Fruit fly (Drosophila melanogaster) whole organism, embryonic: ENCODE results near the gene Rtca.
A peak's percentile ranks its signal among the peaks of the same experiment; 100 is the strongest.

Source experiments
- Atf6 ChIP-seq: fragments of 200-800 bp; sonication (Bioruptor generic); IDR thresholded peaks from 2 replicates; pipeline ENCODE4 v1.3.6; 2022; ENCODE audit warnings: missing biosample characterization, missing genetic modification characterization
- CG10431 ChIP-seq: fragments of 200-800 bp; sonication (Bioruptor generic); optimal IDR thresholded peaks from 3 replicates; lab custom pipeline; 2018; ENCODE audit warnings: missing biosample characterization, mild to moderate bottlenecking, missing genetic modification characterization
- CG12104 ChIP-seq: fragments of 200-800 bp; sonication (Bioruptor generic); optimal IDR thresholded peaks from 3 replicates; lab custom pipeline; 2016; ENCODE audit warnings: missing biosample characterization, missing genetic modification characterization
- CG12219 ChIP-seq: fragments of 200-800 bp; sonication (Bioruptor generic); optimal IDR thresholded peaks from 3 replicates; lab custom pipeline; 2018; ENCODE audit warnings: missing biosample characterization, mild to moderate bottlenecking, missing genetic modification characterization
- CG12769 ChIP-seq: fragments of 200-800 bp; sonication (Bioruptor generic); optimal IDR thresholded peaks from 2 replicates; lab custom pipeline; 2019; ENCODE audit warnings: missing biosample characterization, mild to moderate bottlenecking, missing genetic modification characterization, moderate library complexity
- CG13424 ChIP-seq: fragments of 200-800 bp; sonication (Bioruptor generic); optimal IDR thresholded peaks from 2 replicates; lab custom pipeline; 2019; ENCODE audit warnings: missing biosample characterization, mild to moderate bottlenecking, missing genetic modification characterization, moderate library complexity
- CG14667 ChIP-seq: fragments of 200-800 bp; sonication (Bioruptor generic); IDR thresholded peaks from 2 replicates; pipeline ENCODE4 v1.3.6; 2022; ENCODE audit warnings: missing biosample characterization, missing genetic modification characterization
- CG14710 ChIP-seq: fragments of 200-800 bp; sonication (Bioruptor generic); optimal IDR thresholded peaks from 3 replicates; lab custom pipeline; 2019; ENCODE audit warnings: missing biosample characterization, mild to moderate bottlenecking, missing genetic modification characterization, moderate library complexity
- CG15696 ChIP-seq: fragments of 200-800 bp; sonication (Bioruptor generic); optimal IDR thresholded peaks from 2 replicates; lab custom pipeline; 2019; ENCODE audit warnings: missing biosample characterization, mild to moderate bottlenecking, missing genetic modification characterization, moderate library complexity
- CG17361 ChIP-seq: fragments of 200-800 bp; sonication (Bioruptor generic); IDR thresholded peaks from 3 replicates; pipeline ENCODE4 v1.3.6; 2022; ENCODE audit warnings: missing biosample characterization, missing genetic modification characterization
- CG17385 ChIP-seq: fragments of 200-800 bp; sonication (Bioruptor generic); optimal IDR thresholded peaks from 3 replicates; lab custom pipeline; 2018; ENCODE audit warnings: missing biosample characterization, mild to moderate bottlenecking, missing genetic modification characterization
- CG1832 ChIP-seq: fragments of 200-800 bp; sonication (Bioruptor generic); optimal IDR thresholded peaks from 2 replicates; lab custom pipeline; 2017; ENCODE audit warnings: missing biosample characterization, mild to moderate bottlenecking, missing genetic modification characterization, inconsistent platforms
- CG2116 ChIP-seq: fragments of 200-800 bp; sonication (Bioruptor generic); optimal IDR thresholded peaks from 3 replicates; lab custom pipeline; 2018; ENCODE audit warnings: missing biosample characterization, mild to moderate bottlenecking, missing genetic modification characterization
- CG2120 ChIP-seq: fragments of 200-800 bp; sonication (Bioruptor generic); optimal IDR thresholded peaks from 3 replicates; lab custom pipeline; 2016; ENCODE audit warnings: missing biosample characterization, missing genetic modification characterization
- CG30020 ChIP-seq: fragments of 200-800 bp; optimal IDR thresholded peaks from 2 replicates; lab custom pipeline; 2019; ENCODE audit warnings: missing biosample characterization, mild to moderate bottlenecking, missing genetic modification characterization, moderate library complexity
- CG33557 ChIP-seq: fragments of 200-800 bp; sonication (Bioruptor generic); optimal IDR thresholded peaks from 2 replicates; lab custom pipeline; 2019; ENCODE audit warnings: missing biosample characterization, mild to moderate bottlenecking, missing genetic modification characterization, moderate library complexity
- CG34376 ChIP-seq: fragments of 200-800 bp; sonication (Bioruptor generic); optimal IDR thresholded peaks from 2 replicates; lab custom pipeline; 2018; ENCODE audit warnings: missing biosample characterization, mild to moderate bottlenecking, missing genetic modification characterization
- CG4707 ChIP-seq: fragments of 200-800 bp; sonication (Bioruptor generic); optimal IDR thresholded peaks from 2 replicates; lab custom pipeline; 2018; ENCODE audit warnings: missing biosample characterization, mild to moderate bottlenecking, missing genetic modification characterization, moderate library complexity
- CG5180 ChIP-seq: fragments of 200-800 bp; sonication (Bioruptor generic); optimal IDR thresholded peaks from 3 replicates; lab custom pipeline; 2017; ENCODE audit warnings: missing biosample characterization, missing genetic modification characterization, mild to moderate bottlenecking, moderate library complexity, missing genetic modification reagents
- CG6254 ChIP-seq: fragments of 200-800 bp; sonication (Bioruptor generic); optimal IDR thresholded peaks from 3 replicates; lab custom pipeline; 2017; ENCODE audit warnings: mild to moderate bottlenecking, missing biosample characterization, missing genetic modification reagents, missing genetic modification characterization
- CG6689 ChIP-seq: fragments of 200-800 bp; sonication (Bioruptor generic); IDR thresholded peaks from 2 replicates; pipeline ENCODE4 v1.3.6; 2022; ENCODE audit warnings: missing biosample characterization, missing genetic modification characterization
- CG6765 ChIP-seq: fragments of 200-800 bp; sonication (Bioruptor generic); optimal IDR thresholded peaks from 3 replicates; lab custom pipeline; 2017; ENCODE audit warnings: missing biosample characterization, mild to moderate bottlenecking, missing genetic modification characterization
- CG8944 ChIP-seq: fragments of 200-800 bp; sonication (Bioruptor generic); optimal IDR thresholded peaks from 3 replicates; lab custom pipeline; 2016; ENCODE audit warnings: missing biosample characterization, missing genetic modification characterization
- Camta ChIP-seq: fragments of 200-800 bp; sonication (Bioruptor generic); optimal IDR thresholded peaks from 2 replicates; lab custom pipeline; 2016; ENCODE audit warnings: missing biosample characterization, missing genetic modification characterization
- Deaf1 ChIP-seq: fragments of 200-800 bp; optimal IDR thresholded peaks from 3 replicates; lab custom pipeline; 2019; ENCODE audit warnings: missing biosample characterization, mild to moderate bottlenecking, missing genetic modification characterization, moderate library complexity
- Dfd ChIP-seq, 2 experiments: fragments of >200 bp; optimal IDR thresholded peaks; 2 replicates each; lab custom pipeline; 2017; ENCODE audit warnings: missing biosample characterization in 2 of 2, missing genetic modification characterization in 2 of 2
- Ets97D ChIP-seq: fragments of 200-800 bp; sonication (Bioruptor generic); optimal IDR thresholded peaks from 3 replicates; lab custom pipeline; 2016; ENCODE audit warnings: missing biosample characterization, missing genetic modification characterization
- H2.0 ChIP-seq: fragments of 200-800 bp; sonication (Bioruptor generic); IDR thresholded peaks from 2 replicates; pipeline ENCODE4 v1.3.6; 2022; ENCODE audit warnings: missing biosample characterization, missing genetic modification characterization
- HHEX ChIP-seq: fragments of 200-800 bp; sonication (Bioruptor generic); optimal IDR thresholded peaks from 3 replicates; lab custom pipeline; 2017; ENCODE audit warnings: missing biosample characterization, mild to moderate bottlenecking, missing genetic modification characterization, missing genetic modification reagents
- MTF-1 ChIP-seq: fragments of 200-800 bp; sonication (Bioruptor generic); optimal IDR thresholded peaks from 2 replicates; lab custom pipeline; 2018; ENCODE audit warnings: missing biosample characterization, mild to moderate bottlenecking, missing genetic modification characterization, borderline replicate concordance
- Med ChIP-seq: fragments of 200-800 bp; sonication (Bioruptor generic); peaks from one replicate; lab custom pipeline; 2016; ENCODE audit warnings: missing biosample characterization, missing genetic modification characterization, mild to moderate bottlenecking, inconsistent platforms, moderate library complexity
- NC2β ChIP-seq: fragments of 200-800 bp; sonication (Bioruptor generic); optimal IDR thresholded peaks from 2 replicates; lab custom pipeline; 2016; ENCODE audit warnings: missing biosample characterization, missing genetic modification characterization
- Nf-YC ChIP-seq: fragments of 200-800 bp; optimal IDR thresholded peaks from 3 replicates; lab custom pipeline; 2019; ENCODE audit warnings: missing biosample characterization, mild to moderate bottlenecking, missing genetic modification characterization, moderate library complexity
- Oaz ChIP-seq: fragments of 200-800 bp; sonication (Bioruptor generic); IDR thresholded peaks from 2 replicates; pipeline ENCODE4 v1.3.6; 2022; ENCODE audit warnings: missing biosample characterization, missing genetic modification characterization
- PHDP ChIP-seq: fragments of 200-800 bp; sonication (Bioruptor generic); optimal IDR thresholded peaks from 3 replicates; lab custom pipeline; 2018; ENCODE audit warnings: missing biosample characterization, mild to moderate bottlenecking, missing genetic modification characterization, moderate library complexity
- Side ChIP-seq: fragments of 200-800 bp; sonication (Bioruptor generic); optimal IDR thresholded peaks from 2 replicates; lab custom pipeline; 2016; ENCODE audit warnings: missing biosample characterization, missing genetic modification characterization
- amos ChIP-seq: fragments of 200-800 bp; sonication (Bioruptor generic); IDR thresholded peaks from 2 replicates; pipeline ENCODE4 v1.3.6; 2022; ENCODE audit warnings: missing biosample characterization, missing genetic modification characterization; ENCODE audit not compliant: partially characterized antibody
- ap ChIP-seq: fragments of 200-800 bp; sonication (Bioruptor generic); IDR thresholded peaks from 2 replicates; pipeline ENCODE4 v1.3.6; 2022; ENCODE audit warnings: missing biosample characterization, missing genetic modification characterization
- btn ChIP-seq: fragments of 200-800 bp; sonication (Bioruptor generic); optimal IDR thresholded peaks from 2 replicates; lab custom pipeline; 2016; ENCODE audit warnings: missing biosample characterization, missing genetic modification characterization
- ci ChIP-seq: fragments of 200-800 bp; sonication (Bioruptor generic); IDR thresholded peaks from 3 replicates; pipeline ENCODE4 v1.3.6; 2022; ENCODE audit warnings: missing biosample characterization, missing genetic modification characterization
- emc ChIP-seq: fragments of 200-800 bp; sonication (Bioruptor generic); optimal IDR thresholded peaks from 2 replicates; lab custom pipeline; 2016; ENCODE audit warnings: missing biosample characterization, missing genetic modification characterization
- gce ChIP-seq: fragments of 200-800 bp; sonication (Bioruptor generic); IDR thresholded peaks from 3 replicates; pipeline ENCODE4 v1.3.6; 2022; ENCODE audit warnings: missing biosample characterization, missing genetic modification characterization
- onecut ChIP-seq: fragments of 200-800 bp; sonication (Bioruptor generic); IDR thresholded peaks from 2 replicates; pipeline ENCODE4 v1.3.6; 2022; ENCODE audit warnings: missing biosample characterization, missing genetic modification characterization
- psq ChIP-seq: fragments of 200-800 bp; sonication (Bioruptor generic); optimal IDR thresholded peaks from 2 replicates; lab custom pipeline; 2017; ENCODE audit warnings: missing biosample characterization, missing genetic modification characterization
- sob ChIP-seq: fragments of 200-800 bp; sonication (Bioruptor generic); IDR thresholded peaks from 2 replicates; pipeline ENCODE4 v1.3.6; 2022; ENCODE audit warnings: missing biosample characterization, missing genetic modification characterization
- tll ChIP-seq, 2 experiments: fragments of 200-800 bp in 1 of 2; fragments of >200 bp in 1 of 2; sonication (Bioruptor generic) in 1 of 2; optimal IDR thresholded peaks; 2 replicates each; lab custom pipeline; 2017 to 2019; ENCODE audit warnings: missing biosample characterization in 2 of 2, missing genetic modification characterization in 2 of 2, mild to moderate bottlenecking in 1 of 2, moderate library complexity in 1 of 2
- tup ChIP-seq: fragments of 200-800 bp; sonication (Bioruptor generic); optimal IDR thresholded peaks from 2 replicates; lab custom pipeline; 2016; ENCODE audit warnings: missing biosample characterization, mild to moderate bottlenecking, missing genetic modification characterization, moderate library complexity

Gene Rtca

dm6 chrX:2071878-2072817 is at the start of gene Rtca (continued):
- TF ChIP-seq sob (GFP tag; lab: Robert Waterston, UW) (peak; percentile 64; the same call in 1 of the 2 replicates), emc (peak; percentile 15), Nf-YC (tag; lab: Kevin White, UChicago) (peak; percentile 56), Dfd (GFP tag; optimal IDR thresholded peaks at IDR 0.05; lab: Kevin White, UChicago) (no peak), btn (GFP tag; lab: Kevin White, UChicago) (no peak), CG4707 (GFP tag; lab: Kevin White, UChicago) (no peak)

- no peak for TF ChIP-seq CG30020
- peak; percentile 39 for TF ChIP-seq CG10431 (GFP tag; lab: Kevin White, UChicago)
- TF ChIP-seq CG15696 (tag; lab: Kevin White, UChicago), result no peak
- TF ChIP-seq CG4707 (GFP tag; lab: Kevin White, UChicago), result peak; percentile 25
- no peak for TF ChIP-seq CG8944 (GFP tag; lab: Kevin White, UChicago)
- peak; percentile 26 for TF ChIP-seq HHEX (GFP tag; lab: Kevin White, UChicago)
- TF ChIP-seq PHDP (tag; lab: Kevin White, UChicago), result no peak
- TF ChIP-seq CG14667 (GFP tag; lab: Robert Waterston, UW), result no peak
- peak; percentile 50; the same call in 2 of the 3 replicates for TF ChIP-seq ci (GFP tag; lab: Robert Waterston, UW)
- no peak for TF ChIP-seq amos (GFP tag; lab: Robert Waterston, UW)
- TF ChIP-seq CG1832 (GFP tag; lab: Kevin White, UChicago), result peak; percentile 30
- no peak for TF ChIP-seq Atf6 (GFP tag; lab: Robert Waterston, UW)
- no peak for TF ChIP-seq ap (GFP tag; lab: Robert Waterston, UW)
- TF ChIP-seq onecut (GFP tag; lab: Robert Waterston, UW), result no peak
- peak; percentile 10 for TF ChIP-seq CG6765
- TF ChIP-seq CG12219 (GFP tag; lab: Kevin White, UChicago), result peak; percentile 25
- TF ChIP-seq CG34376 (GFP tag; lab: Kevin White, UChicago), result peak; percentile 32
- TF ChIP-seq Oaz (GFP tag; lab: Robert Waterston, UW), result no peak
- peak; percentile 91 for TF ChIP-seq Ets97D (GFP tag; lab: Kevin White, UChicago)
- TF ChIP-seq CG12104 (GFP tag; lab: Kevin White, UChicago), result no peak
- TF ChIP-seq CG6254 (GFP tag; lab: Kevin White, UChicago), result no peak
- TF ChIP-seq tll (GFP tag; optimal IDR thresholded peaks at IDR 0.05; lab: Kevin White, UChicago), result no peak
- no peak for TF ChIP-seq NC2β (GFP tag; lab: Kevin White, UChicago)
- TF ChIP-seq CG5180 (GFP tag; lab: Kevin White, UChicago), result no peak
- TF ChIP-seq Side, result no peak
- TF ChIP-seq gce (GFP tag; lab: Robert Waterston, UW), result 0 out of 3 replicates have a peak, but pooled peaks have one; percentile 35
- no peak for TF ChIP-seq psq (GFP tag; lab: Kevin White, UChicago)
- no peak for TF ChIP-seq CG17361
- peak; percentile 33 for TF ChIP-seq CG33557 (GFP tag; lab: Kevin White, UChicago)
- TF ChIP-seq CG6689 (GFP tag; lab: Robert Waterston, UW), result no peak
- peak; percentile 48 for TF ChIP-seq CG17385 (GFP tag; lab: Kevin White, UChicago)
- no peak for TF ChIP-seq CG12769 (tag; lab: Kevin White, UChicago)
- no peak for TF ChIP-seq Camta
- TF ChIP-seq tup (GFP tag; lab: Kevin White, UChicago), result no peak
- TF ChIP-seq MTF-1 (GFP tag; lab: Kevin White, UChicago), result peak; percentile 53
- TF ChIP-seq CG2120 (GFP tag; lab: Kevin White, UChicago), result no peak
- TF ChIP-seq CG13424 (tag; lab: Kevin White, UChicago), result no peak
- peak; percentile 11 for TF ChIP-seq CG2116 (GFP tag; lab: Kevin White, UChicago)
- peak; percentile 12 for TF ChIP-seq CG14710 (tag; lab: Kevin White, UChicago)
- no peak for TF ChIP-seq Deaf1 (tag; lab: Kevin White, UChicago)
- peak; percentile 51 for TF ChIP-seq Med (GFP tag; lab: Kevin White, UChicago)
- TF ChIP-seq H2.0 (GFP tag; lab: Robert Waterston, UW), result no peak
These were observed 47.4 kb upstream of the Rtca start for dm6 chrX:2024819-2025218.
